Fruit fly (Drosophila melanogaster): ENCODE results near the gene Prp4k.

The Prp4k gene

dm6 chr3L:224004-224951 lies 13.0 kb upstream of the Prp4k start (continued):
- TF ChIP-seq stc (GFP tag; IDR thresholded peaks at IDR 0.05) (no peak; the same call in 1 of the 2 replicates), Fer1 (GFP tag; optimal IDR thresholded peaks at IDR 0.05) (no peak), HLHmδ (GFP tag; optimal IDR thresholded peaks at IDR 0.05) (peak; percentile 74), Mrtf (GFP tag; IDR thresholded peaks at IDR 0.05) (no peak), luna (GFP tag; optimal IDR thresholded peaks at IDR 0.05) (no peak), Blimp-1 (GFP tag; optimal IDR thresholded peaks at IDR 0.05) (no peak), org-1 (GFP tag; optimal IDR thresholded peaks at IDR 0.05) (no peak), unpg (GFP tag; optimal IDR thresholded peaks at IDR 0.05) (peak; percentile 32), MBD-R2 (GFP tag; IDR thresholded peaks at IDR 0.05) (no peak), CG16863 (GFP tag; optimal IDR thresholded peaks at IDR 0.05) (no peak), tll (GFP tag; optimal IDR thresholded peaks at IDR 0.05) (no peak), yki (optimal IDR thresholded peaks at IDR 0.05) (no peak), Sry-β (GFP tag; optimal IDR thresholded peaks at IDR 0.05) (no peak), CG7928 (GFP tag; optimal IDR thresholded peaks at IDR 0.05) (no peak), stwl (tag; optimal IDR thresholded peaks at IDR 0.05) (no peak), CG30431 (GFP tag; optimal IDR thresholded peaks at IDR 0.05) (no peak), Abd-B (GFP tag; optimal IDR thresholded peaks at IDR 0.05) (no peak), CG6254 (GFP tag; optimal IDR thresholded peaks at IDR 0.05) (no peak), CG14667 (GFP tag; IDR thresholded peaks at IDR 0.05) (no peak), CG1602 (GFP tag; optimal IDR thresholded peaks at IDR 0.05) (no peak), dpn (GFP tag; optimal IDR thresholded peaks at IDR 0.05) (no peak), Bdp1 (GFP tag; optimal IDR thresholded peaks at IDR 0.05) (peak; percentile 20), CG7987 (GFP tag; optimal IDR thresholded peaks at IDR 0.05) (peak; percentile 43), slp2 (GFP tag; optimal IDR thresholded peaks at IDR 0.05) (no peak), Dip3 (GFP tag; optimal IDR thresholded peaks at IDR 0.05) (no peak), pho (GFP tag; optimal IDR thresholded peaks at IDR 0.05) (peak; percentile 34), Side (GFP tag; optimal IDR thresholded peaks at IDR 0.05) (no peak), pan (optimal IDR thresholded peaks at IDR 0.05) (no peak), pan (GFP tag; optimal IDR thresholded peaks at IDR 0.05 in 1 of 2, IDR thresholded peaks at IDR 0.05 in 1 of 2) (peak in 1 of 2 experiments; percentile 48), hth (optimal IDR thresholded peaks at IDR 0.05) (no peak), Optix (GFP tag; IDR thresholded peaks at IDR 0.05) (peak; percentile 48; the same call in 1 of the 3 replicates), h (optimal IDR thresholded peaks at IDR 0.05) (no peak), CG18599 (GFP tag; optimal IDR thresholded peaks at IDR 0.05) (peak; percentile 28), eyg (GFP tag; optimal IDR thresholded peaks at IDR 0.05) (no peak), sqz (GFP tag; optimal IDR thresholded peaks at IDR 0.05) (no peak), btn (GFP tag; optimal IDR thresholded peaks at IDR 0.05) (no peak), CG9817 (tag; optimal IDR thresholded peaks at IDR 0.05) (no peak), lov (optimal IDR thresholded peaks at IDR 0.05) (no peak), lov (GFP tag; IDR thresholded peaks at IDR 0.05) (peak; percentile 77; the same call in 1 of the 3 replicates), CG12391 (tag; optimal IDR thresholded peaks at IDR 0.05) (no peak), disco-r (GFP tag; optimal IDR thresholded peaks at IDR 0.05) (no peak), ab (GFP tag; optimal IDR thresholded peaks at IDR 0.05) (no peak), Oli (tag; optimal IDR thresholded peaks at IDR 0.05) (no peak), Hmr (GFP tag; optimal IDR thresholded peaks at IDR 0.05) (peak; percentile 49), esg (GFP tag; conservative IDR thresholded peaks at IDR 0.05) (no peak), CG4730 (GFP tag; IDR thresholded peaks at IDR 0.05) (no peak), CG7357 (GFP tag; IDR thresholded peaks at IDR 0.05) (no peak), Sin3A (optimal IDR thresholded peaks at IDR 0.05) (no peak), CG11504 (tag; optimal IDR thresholded peaks at IDR 0.05) (no peak), vvl (GFP tag; IDR thresholded peaks at IDR 0.05) (peak; percentile 39), her (GFP tag; optimal IDR thresholded peaks at IDR 0.05) (peak; percentile 60)

All from whole organism, embryonic.